Worm (Caenorhabditis elegans) whole organism, mixed stage, embryonic: ENCODE measurements around the gene oac-3.
A peak's percentile ranks its signal among the peaks of the same experiment; 100 is the strongest.

Experiments
- M03D4.4 ChIP-seq: sonication (generic microtip); optimal IDR thresholded peaks from 2 replicates; lab custom pipeline; 2017; ENCODE audit warnings: mild to moderate bottlenecking, missing genetic modification characterization, missing compliant biosample characterization
- bed-3 ChIP-seq: fragments of 200-800 bp; sonication (Bioruptor generic); optimal IDR thresholded peaks from 3 replicates; lab custom pipeline; 2018; ENCODE audit warnings: mild to moderate bottlenecking, missing genetic modification characterization, moderate library complexity, missing compliant biosample characterization
- blmp-1 ChIP-seq: fragments of 150-350 bp; optimal IDR thresholded peaks from 2 replicates; lab custom pipeline; 2014; ENCODE audit warnings: missing biosample characterization, missing genetic modification characterization
- ceh-39 ChIP-seq: fragments of 150-350 bp; optimal IDR thresholded peaks from 2 replicates; lab custom pipeline; 2014; ENCODE audit warnings: missing biosample characterization, missing genetic modification characterization
- ceh-43 ChIP-seq: fragments of 200-800 bp; sonication (Bioruptor generic); optimal IDR thresholded peaks from 2 replicates; lab custom pipeline; 2018; ENCODE audit warnings: mild to moderate bottlenecking, missing genetic modification characterization, moderate library complexity, missing compliant biosample characterization
- ceh-83 ChIP-seq: fragments of 200-800 bp; sonication (Bioruptor generic); optimal IDR thresholded peaks from 2 replicates; lab custom pipeline; 2018; ENCODE audit warnings: mild to moderate bottlenecking, missing genetic modification characterization, missing compliant biosample characterization
- ces-1 ChIP-seq: fragments of 150-350 bp; optimal IDR thresholded peaks from 2 replicates; lab custom pipeline; 2014; ENCODE audit warnings: missing biosample characterization, missing genetic modification reagents, missing genetic modification characterization
- cnd-1 ChIP-seq: fragments of 200-800 bp; sonication (Bioruptor generic); optimal IDR thresholded peaks from 2 replicates; lab custom pipeline; 2018; ENCODE audit warnings: mild to moderate bottlenecking, missing genetic modification characterization, missing compliant biosample characterization
- elt-1 ChIP-seq: sonication (generic microtip); optimal IDR thresholded peaks from 2 replicates; lab custom pipeline; 2017; ENCODE audit warnings: missing genetic modification characterization, mild to moderate bottlenecking, missing compliant biosample characterization, antibody characterized with exemption, moderate library complexity, borderline replicate concordance; ENCODE audit not compliant: insufficient read depth
- elt-3 ChIP-seq: fragments of 150-350 bp; optimal IDR thresholded peaks from 2 replicates; lab custom pipeline; 2014; ENCODE audit warnings: missing biosample characterization, missing genetic modification characterization
- ham-2 ChIP-seq: fragments of 200-800 bp; sonication (Bioruptor generic); optimal IDR thresholded peaks from 2 replicates; lab custom pipeline; 2018; ENCODE audit warnings: mild to moderate bottlenecking, missing genetic modification characterization, missing compliant biosample characterization
- hlh-1 ChIP-seq: fragments of 150-350 bp; optimal IDR thresholded peaks from 2 replicates; lab custom pipeline; 2014; ENCODE audit warnings: missing biosample characterization, missing genetic modification reagents, missing genetic modification characterization
- mab-5 ChIP-seq: fragments of 150-350 bp; optimal IDR thresholded peaks from 2 replicates; lab custom pipeline; 2014; ENCODE audit warnings: missing biosample characterization, missing genetic modification characterization
- mep-1 ChIP-seq: fragments of 150-350 bp; optimal IDR thresholded peaks from 2 replicates; lab custom pipeline; 2017; ENCODE audit warnings: missing biosample characterization, missing genetic modification reagents, missing genetic modification characterization, inconsistent platforms
- mls-2 ChIP-seq: sonication (generic microtip); optimal IDR thresholded peaks from 2 replicates; lab custom pipeline; 2016; ENCODE audit warnings: mild to moderate bottlenecking, missing genetic modification characterization, moderate library complexity, missing compliant biosample characterization
- nhr-12 ChIP-seq: fragments of 150-350 bp; optimal IDR thresholded peaks from 2 replicates; lab custom pipeline; 2014; ENCODE audit warnings: missing biosample characterization, missing genetic modification characterization
- nhr-2 ChIP-seq: fragments of 150-350 bp; optimal IDR thresholded peaks from 2 replicates; lab custom pipeline; 2014; ENCODE audit warnings: missing biosample characterization, missing genetic modification characterization
- nhr-237 ChIP-seq: fragments of 150-350 bp; optimal IDR thresholded peaks from 2 replicates; lab custom pipeline; 2014; ENCODE audit warnings: missing biosample characterization, missing genetic modification characterization
- pha-4 ChIP-seq: fragments of 150-350 bp; optimal IDR thresholded peaks from 2 replicates; lab custom pipeline; 2018; ENCODE audit warnings: missing biosample characterization, missing genetic modification reagents, missing genetic modification characterization
- sem-2 ChIP-seq: fragments of 200-800 bp; sonication (Bioruptor generic); optimal IDR thresholded peaks from 2 replicates; lab custom pipeline; 2018; ENCODE audit warnings: mild to moderate bottlenecking, missing genetic modification characterization, missing compliant biosample characterization
- snpc-4 ChIP-seq: fragments of 150-350 bp; optimal IDR thresholded peaks from 2 replicates; lab custom pipeline; 2014; ENCODE audit warnings: missing biosample characterization, missing genetic modification characterization
- tbx-8 ChIP-seq: fragments of 200-800 bp; sonication (Bioruptor generic); optimal IDR thresholded peaks from 2 replicates; lab custom pipeline; 2018; ENCODE audit warnings: mild to moderate bottlenecking, missing genetic modification characterization, moderate library complexity, missing compliant biosample characterization
- unc-120 ChIP-seq: sonication (generic microtip); optimal IDR thresholded peaks from 2 replicates; lab custom pipeline; 2017; ENCODE audit warnings: missing genetic modification characterization, missing compliant biosample characterization; ENCODE audit not compliant: poor library complexity, severe bottlenecking
- unc-39 ChIP-seq: fragments of 150-350 bp; optimal IDR thresholded peaks from 2 replicates; lab custom pipeline; 2014; ENCODE audit warnings: missing biosample characterization, missing genetic modification characterization
- unc-62 ChIP-seq: fragments of 150-350 bp; optimal IDR thresholded peaks from 2 replicates; lab custom pipeline; 2014; ENCODE audit warnings: missing biosample characterization, missing genetic modification reagents, missing genetic modification characterization
- zip-8 ChIP-seq: fragments of 150-350 bp; optimal IDR thresholded peaks from 2 replicates; lab custom pipeline; 2014; ENCODE audit warnings: missing biosample characterization, missing genetic modification characterization
- ztf-11 ChIP-seq: fragments of 150-350 bp; optimal IDR thresholded peaks from 2 replicates; lab custom pipeline; 2014; ENCODE audit warnings: missing biosample characterization, missing genetic modification characterization

The oac-3 gene

ce11 chrV:13891489-13891888 lies 7.8 kb upstream of the oac-3 start:
- no peak for TF ChIP-seq ces-1
- no peak for TF ChIP-seq cnd-1 (tag; lab: Kevin White, UChicago)
- TF ChIP-seq unc-120 (tag; lab: Kevin White, UChicago) = no peak
- TF ChIP-seq bed-3 (GFP tag; lab: Kevin White, UChicago) = no peak
- no peak for TF ChIP-seq zip-8 (tag; lab: Kevin White, UChicago)
- no peak for TF ChIP-seq blmp-1 (tag; lab: Kevin White, UChicago)
- no peak for TF ChIP-seq unc-62
- no peak for TF ChIP-seq ztf-11
- TF ChIP-seq unc-39 = no peak
- TF ChIP-seq nhr-12 = no peak
- TF ChIP-seq ceh-43 (GFP tag; lab: Kevin White, UChicago) = no peak
- TF ChIP-seq pha-4 (tag; lab: Kevin White, UChicago) = no peak
- TF ChIP-seq tbx-8 = no peak

- TF ChIP-seq mep-1 (tag; lab: Kevin White, UChicago) (peak; percentile 14), ces-1 (no peak), unc-120 (tag; lab: Kevin White, UChicago) (peak; percentile 7), unc-62 (peak; percentile 17)
Observed at ce11 chrV:13892457-13893375, 6.6 kb upstream of the oac-3 start, which contains the start of gene sptl-3. Gene sptl-3, plus strand, starts transcription at chrV:13893325.

- TF ChIP-seq mls-2 (tag; lab: Kevin White, UChicago) = no peak
- TF ChIP-seq ceh-39 (tag; lab: Kevin White, UChicago) = no peak
- no peak for TF ChIP-seq ces-1
- TF ChIP-seq nhr-237 (tag; lab: Kevin White, UChicago) = no peak
- no peak for TF ChIP-seq pha-4 (tag; lab: Kevin White, UChicago)
- no peak for TF ChIP-seq snpc-4 (tag; lab: Kevin White, UChicago)
- TF ChIP-seq elt-1 = no peak
- no peak for TF ChIP-seq ceh-83 (GFP tag; lab: Kevin White, UChicago)
- TF ChIP-seq cnd-1 (tag; lab: Kevin White, UChicago) = no peak
- TF ChIP-seq zip-8 (tag; lab: Kevin White, UChicago) = no peak
- TF ChIP-seq mep-1 (tag; lab: Kevin White, UChicago) = no peak
- no peak for TF ChIP-seq hlh-1
Observed at ce11 chrV:13893583-13893982, 5.7 kb upstream of the oac-3 start.

ce11 chrV:13898356-13898755 lies 957 bp upstream of the oac-3 start, which contains the start of gene cyp-35C1:
Gene cyp-35C1, minus strand, starts transcription at chrV:13898487.
- TF ChIP-seq mab-5 (tag; lab: Kevin White, UChicago) = no peak
- TF ChIP-seq M03D4.4 (tag; lab: Kevin White, UChicago) = no peak
- no peak for TF ChIP-seq nhr-2 (tag; lab: Kevin White, UChicago)
- TF ChIP-seq hlh-1 = no peak
- no peak for TF ChIP-seq ceh-39 (tag; lab: Kevin White, UChicago)
- TF ChIP-seq ztf-11 = no peak
- TF ChIP-seq bed-3 (GFP tag; lab: Kevin White, UChicago) = no peak
- TF ChIP-seq mep-1 (tag; lab: Kevin White, UChicago) = no peak
- TF ChIP-seq unc-62 = no peak
- TF ChIP-seq sem-2 (GFP tag; lab: Kevin White, UChicago) = no peak
- no peak for TF ChIP-seq ham-2 (GFP tag; lab: Kevin White, UChicago)
- no peak for TF ChIP-seq elt-3 (tag; lab: Kevin White, UChicago)

ce11 chrV:13902495-13902894 lies 3.2 kb downstream of the oac-3 start, which contains the start of gene C06B3.1:
Gene C06B3.1, plus strand, starts transcription at chrV:13902795.
- TF ChIP-seq cnd-1 (tag; lab: Kevin White, UChicago) (no peak), ceh-39 (tag; lab: Kevin White, UChicago) (no peak), unc-120 (tag; lab: Kevin White, UChicago) (no peak), nhr-2 (tag; lab: Kevin White, UChicago) (no peak)

- no peak for TF ChIP-seq ceh-39 (tag; lab: Kevin White, UChicago)
Observed at ce11 chrV:13904446-13904845, 5.1 kb downstream of the oac-3 start, which contains the start of gene stdh-3. Gene stdh-3, plus strand, starts transcription at chrV:13904611.
